Worm (Caenorhabditis elegans): ENCODE data around the gene atg-7.

The atg-7 gene

DNA sequence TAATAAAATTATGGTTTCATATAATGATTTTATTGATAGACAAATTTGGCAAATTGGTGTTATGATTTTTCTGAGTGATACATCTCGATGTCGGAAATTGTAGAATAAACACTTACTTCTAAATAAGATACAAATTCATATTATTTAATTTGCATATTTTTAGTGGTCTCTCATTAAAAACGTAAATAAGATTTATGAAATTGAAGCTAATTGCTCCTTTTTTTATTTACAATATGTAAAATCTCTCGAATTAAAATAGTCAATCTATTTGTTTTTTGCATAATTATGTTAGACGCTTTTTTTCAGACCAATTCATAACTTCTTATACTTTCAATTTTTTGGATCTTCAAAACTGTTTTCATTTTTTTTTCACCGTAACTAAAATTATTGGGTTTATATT, 48.6 kb downstream of the atg-7 start, which contains the start of gene hrg-6:
TSS of gene hrg-6 (plus strand) at position 301 of the 400 bp plus-strand sequence.
- no peak for TF ChIP-seq fos-1 (tag; optimal IDR thresholded peaks at IDR 0.05)
- TF ChIP-seq peb-1 (tag; optimal IDR thresholded peaks at IDR 0.05) = no peak
- no peak for TF ChIP-seq egl-27 (tag; optimal IDR thresholded peaks at IDR 0.05)
- TF ChIP-seq unc-62 (GFP tag; optimal IDR thresholded peaks at IDR 0.05) = no peak
- TF ChIP-seq nhr-237 (tag; optimal IDR thresholded peaks at IDR 0.05) = no peak
- no peak for TF ChIP-seq ceh-82 (tag; optimal IDR thresholded peaks at IDR 0.05)
- TF ChIP-seq ama-1 (optimal IDR thresholded peaks at IDR 0.05) = no peak
- TF ChIP-seq nhr-11 (tag; optimal IDR thresholded peaks at IDR 0.05) = no peak

DNA sequence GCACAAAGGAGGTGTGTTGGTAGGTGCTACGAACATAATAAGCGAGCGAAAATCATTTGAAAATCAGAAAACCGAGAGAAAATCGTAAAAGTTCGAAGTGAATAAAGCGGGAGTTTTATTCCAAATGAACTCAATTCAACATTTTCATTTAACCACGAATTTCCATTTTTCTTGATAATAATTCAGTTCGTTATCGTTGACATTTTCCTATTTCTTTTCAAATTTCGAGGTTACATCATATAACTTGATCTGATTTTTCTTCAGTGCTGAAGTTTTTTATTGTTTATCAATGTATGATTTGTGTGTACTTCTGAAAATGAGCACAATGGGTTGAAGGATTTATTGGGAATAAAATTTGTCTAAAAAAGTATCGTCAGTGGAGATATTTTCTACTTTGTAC, 49.2 kb downstream of the atg-7 start:
- TF ChIP-seq nhr-23 (tag; optimal IDR thresholded peaks at IDR 0.05) (no peak), elt-3 (tag; optimal IDR thresholded peaks at IDR 0.05) (no peak), aly-2 (tag; optimal IDR thresholded peaks at IDR 0.05) (no peak), ceh-16 (tag; optimal IDR thresholded peaks at IDR 0.05) (no peak), mbf-1 (tag; optimal IDR thresholded peaks at IDR 0.05) (no peak), nhr-129 (tag; optimal IDR thresholded peaks at IDR 0.05) (peak; percentile 57), gmeb-1 (tag; optimal IDR thresholded peaks at IDR 0.05) (peak; percentile 20), nhr-12 (tag; optimal IDR thresholded peaks at IDR 0.05) (no peak), unc-55 (GFP tag; optimal IDR thresholded peaks at IDR 0.05) (no peak), crh-2 (tag; optimal IDR thresholded peaks at IDR 0.05) (peak; percentile 50), R02D3.7 (tag; optimal IDR thresholded peaks at IDR 0.05) (no peak), snpc-4 (tag; optimal IDR thresholded peaks at IDR 0.05) (no peak), ztf-11 (tag; optimal IDR thresholded peaks at IDR 0.05) (no peak), fos-1 (tag; optimal IDR thresholded peaks at IDR 0.05) (peak; percentile 83), lin-11 (tag; optimal IDR thresholded peaks at IDR 0.05) (no peak), C34F6.9 (tag; optimal IDR thresholded peaks at IDR 0.05) (no peak)

DNA sequence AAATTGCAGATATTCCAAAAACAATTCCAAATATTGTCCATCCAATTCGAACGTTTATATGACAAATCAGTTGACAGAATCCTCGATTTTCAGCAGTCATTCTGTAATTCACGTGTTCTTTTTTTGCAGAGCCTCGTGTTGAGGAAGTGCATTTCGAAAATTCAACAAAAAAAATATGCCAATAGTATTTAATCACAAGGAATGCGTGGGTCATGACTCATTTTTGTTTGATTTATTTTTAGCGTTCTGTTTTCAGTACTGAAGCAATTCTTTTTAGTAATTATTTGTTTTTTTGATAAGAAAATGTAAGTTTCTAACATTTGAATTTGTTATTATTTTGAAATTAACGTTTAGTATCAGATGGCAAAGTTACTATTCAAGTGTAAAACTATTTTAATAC, 50.0 kb downstream of the atg-7 start, which contains the start of gene hrg-4:
TSS of gene hrg-4 (minus strand) at position 101 of the 400 bp plus-strand sequence.
- no peak for TF ChIP-seq unc-62 (GFP tag; optimal IDR thresholded peaks at IDR 0.05)
- no peak for TF ChIP-seq skn-1 (tag; optimal IDR thresholded peaks at IDR 0.05)

DNA sequence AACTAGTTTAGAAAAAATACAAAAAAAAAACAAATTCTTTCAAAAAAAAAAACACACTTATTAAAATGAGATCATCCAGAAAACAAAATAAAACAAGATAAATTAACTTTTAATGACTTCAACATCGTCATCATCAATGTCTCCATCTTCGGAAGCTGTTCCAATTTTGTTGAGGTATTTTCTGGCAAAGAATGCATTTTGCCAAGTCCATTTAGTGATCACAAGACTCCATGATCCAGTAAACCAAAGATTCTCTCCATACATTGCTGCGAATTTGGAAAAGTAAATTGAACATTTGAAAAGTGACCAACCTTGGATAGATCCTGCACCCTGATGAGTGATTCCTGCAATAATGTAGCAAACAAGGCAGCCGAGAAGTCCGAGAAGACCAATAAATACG, 50.7 kb downstream of the atg-7 start:
- TF ChIP-seq blmp-1 (tag; optimal IDR thresholded peaks at IDR 0.05; ENCODE audit: insufficient read depth) = no peak
- TF ChIP-seq Y55F3AM.14 (GFP tag; optimal IDR thresholded peaks at IDR 0.05) = no peak
- TF ChIP-seq F13H6.1 (tag; optimal IDR thresholded peaks at IDR 0.05) = no peak
- TF ChIP-seq lin-39 (tag; optimal IDR thresholded peaks at IDR 0.05) = no peak
- TF ChIP-seq elt-1 (tag; optimal IDR thresholded peaks at IDR 0.05) = no peak
- TF ChIP-seq egl-27 (tag; optimal IDR thresholded peaks at IDR 0.05) = no peak
- no peak for TF ChIP-seq nhr-25 (tag; optimal IDR thresholded peaks at IDR 0.05)
- TF ChIP-seq nhr-237 (tag; optimal IDR thresholded peaks at IDR 0.05) = no peak
- TF ChIP-seq sma-3 (GFP tag; optimal IDR thresholded peaks at IDR 0.05) = no peak
- no peak for TF ChIP-seq zag-1 (tag; optimal IDR thresholded peaks at IDR 0.05)
- no peak for TF ChIP-seq nhr-21 (tag; optimal IDR thresholded peaks at IDR 0.05)
- no peak for TF ChIP-seq sma-9 (GFP tag; optimal IDR thresholded peaks at IDR 0.05)
- no peak for TF ChIP-seq sma-9 (tag; optimal IDR thresholded peaks at IDR 0.05)
- TF ChIP-seq ztf-4 (tag; optimal IDR thresholded peaks at IDR 0.05) = no peak
- TF ChIP-seq aly-2 (tag; optimal IDR thresholded peaks at IDR 0.05) = no peak
- TF ChIP-seq unc-39 (tag; optimal IDR thresholded peaks at IDR 0.05) = no peak
- no peak for TF ChIP-seq C34F6.9 (tag; optimal IDR thresholded peaks at IDR 0.05)
- TF ChIP-seq ztf-11 (tag; optimal IDR thresholded peaks at IDR 0.05) = no peak
- no peak for TF ChIP-seq nhr-77 (tag; optimal IDR thresholded peaks at IDR 0.05)
- no peak for TF ChIP-seq unc-62 (GFP tag; optimal IDR thresholded peaks at IDR 0.05)

DNA sequence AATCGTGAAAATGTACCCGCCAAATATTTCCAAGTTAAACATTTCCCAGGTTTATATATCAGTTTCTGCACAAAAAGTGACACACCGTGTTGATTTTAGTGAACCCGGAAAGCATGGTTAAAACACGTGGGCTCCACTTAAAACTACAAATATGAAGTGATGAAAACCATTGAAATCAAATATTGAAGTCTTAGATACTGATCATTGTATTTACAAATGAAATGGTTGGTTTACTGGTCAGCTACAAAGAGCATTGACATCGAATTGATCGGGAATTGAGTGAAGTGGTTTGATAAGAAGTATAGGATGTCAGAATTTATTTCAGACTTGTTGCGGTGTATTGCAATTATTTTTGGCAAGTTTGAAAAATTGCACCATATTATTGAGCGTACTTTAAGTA, 51.4 kb downstream of the atg-7 start, which contains the start of gene hrg-5:
TSS of gene hrg-5 (minus strand) at position 17 of the 400 bp plus-strand sequence.
- TF ChIP-seq R02D3.7 (tag; optimal IDR thresholded peaks at IDR 0.05) (no peak), fos-1 (tag; optimal IDR thresholded peaks at IDR 0.05) (no peak), sma-9 (GFP tag; optimal IDR thresholded peaks at IDR 0.05) (peak; percentile 66), sma-9 (tag; optimal IDR thresholded peaks at IDR 0.05) (no peak), crh-2 (tag; optimal IDR thresholded peaks at IDR 0.05) (peak; percentile 19), lin-13 (GFP tag; optimal IDR thresholded peaks at IDR 0.05) (no peak)
